Fruit fly (Drosophila melanogaster): Measurements from ENCODE around the gene CG9922.

Gene CG9922

DNA sequence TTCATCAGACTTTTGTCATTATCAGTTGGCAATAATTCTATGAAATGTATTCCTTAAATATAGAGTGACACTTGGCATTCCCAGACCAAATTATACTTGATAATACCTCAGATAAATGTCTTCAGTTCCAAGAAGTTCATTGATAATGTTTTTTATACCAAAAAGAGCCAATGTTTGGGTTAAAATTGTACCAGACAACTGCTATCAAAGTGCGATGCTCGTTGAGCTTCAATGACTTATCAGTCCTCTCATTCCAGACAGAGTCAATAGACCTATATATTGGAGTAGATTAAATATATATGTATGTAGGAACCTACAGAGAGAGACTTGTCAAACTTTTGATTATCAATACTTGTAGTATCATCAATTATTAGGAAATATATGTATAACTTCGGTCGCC lies 29.0 kb upstream of the CG9922 start:
- no peak for TF ChIP-seq CG1832 (GFP tag; optimal IDR thresholded peaks at IDR 0.05)
- no peak for TF ChIP-seq Hey (tag; optimal IDR thresholded peaks at IDR 0.05)
- no peak for TF ChIP-seq CG6654 (GFP tag; optimal IDR thresholded peaks at IDR 0.05)
- no peak for TF ChIP-seq cwo (GFP tag; optimal IDR thresholded peaks at IDR 0.05)
- TF ChIP-seq CG8944 (GFP tag; optimal IDR thresholded peaks at IDR 0.05) = no peak
- TF ChIP-seq Atf3 (GFP tag; optimal IDR thresholded peaks at IDR 0.05) = no peak
- TF ChIP-seq CG30403 (GFP tag; optimal IDR thresholded peaks at IDR 0.05) = no peak
- TF ChIP-seq CG8281 (tag; optimal IDR thresholded peaks at IDR 0.05) = peak; percentile 42
- TF ChIP-seq CG11560 (tag; IDR thresholded peaks at IDR 0.05) = no peak
- TF ChIP-seq CG34376 (GFP tag; optimal IDR thresholded peaks at IDR 0.05) = peak; percentile 35

DNA sequence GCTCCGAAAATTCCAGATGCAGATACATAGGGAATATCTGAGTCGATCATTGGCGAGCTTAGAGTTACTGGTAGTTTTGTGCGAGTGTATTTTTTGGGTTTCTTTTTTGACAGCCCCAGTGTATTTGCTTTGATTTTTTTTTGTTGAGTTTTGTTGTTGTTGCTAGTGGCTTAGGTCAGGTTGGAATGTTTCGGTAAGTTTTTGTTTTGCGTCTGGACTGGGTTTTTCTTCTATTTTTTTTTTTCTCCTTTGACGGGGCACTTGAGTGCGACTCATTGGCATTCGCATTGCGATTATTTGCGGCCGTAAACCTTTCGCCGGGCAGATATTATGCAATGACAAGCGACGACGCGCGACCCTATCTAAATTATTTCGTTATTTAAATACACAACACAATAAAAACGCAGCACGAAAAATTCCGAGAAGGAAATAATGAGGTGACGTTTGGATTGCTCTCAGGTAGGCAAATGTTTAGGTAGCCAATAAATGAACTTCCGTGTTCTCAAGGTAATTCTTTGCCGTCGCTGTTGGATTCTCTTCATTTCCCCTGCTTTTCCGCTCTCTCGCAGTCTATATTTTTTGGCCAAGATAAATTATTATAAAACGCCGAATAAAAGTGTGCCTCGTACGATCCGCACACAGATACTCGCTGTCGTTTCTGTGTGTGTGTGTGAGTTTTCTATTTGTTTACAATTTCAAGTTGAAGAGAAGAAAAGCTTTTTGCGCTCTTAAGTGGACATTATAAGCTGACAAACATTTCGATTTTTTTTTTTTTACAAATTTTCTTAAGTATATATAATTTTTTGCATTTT lies 28.2 kb upstream of the CG9922 start:
- TF ChIP-seq CG7963 (GFP tag; IDR thresholded peaks at IDR 0.05; ENCODE audit: partially characterized antibody) (no peak), run (tag; optimal IDR thresholded peaks at IDR 0.05) (peak; percentile 0), p53 (GFP tag; optimal IDR thresholded peaks at IDR 0.05) (no peak), Blimp-1 (GFP tag; optimal IDR thresholded peaks at IDR 0.05) (peak; percentile 28), CG3995 (GFP tag; optimal IDR thresholded peaks at IDR 0.05) (no peak), danr (GFP tag; IDR thresholded peaks at IDR 0.05) (no peak), TFAM (GFP tag; optimal IDR thresholded peaks at IDR 0.05) (no peak), Dek (tag; optimal IDR thresholded peaks at IDR 0.05) (no peak), exex (tag; optimal IDR thresholded peaks at IDR 0.05) (peak; percentile 58), lmd (GFP tag; IDR thresholded peaks at IDR 0.05) (no peak), CG1647 (GFP tag; optimal IDR thresholded peaks at IDR 0.05) (no peak), lilli (GFP tag; optimal IDR thresholded peaks at IDR 0.05) (peak; percentile 3), Nf-YB (GFP tag; optimal IDR thresholded peaks at IDR 0.05) (no peak), CG10209 (GFP tag; optimal IDR thresholded peaks at IDR 0.05) (no peak), slou (GFP tag; optimal IDR thresholded peaks at IDR 0.05) (no peak), mirr (GFP tag; optimal IDR thresholded peaks at IDR 0.05) (peak; percentile 44), fd102C (GFP tag; optimal IDR thresholded peaks at IDR 0.05) (no peak), sqz (GFP tag; optimal IDR thresholded peaks at IDR 0.05) (peak; percentile 60), Opbp (GFP tag; IDR thresholded peaks at IDR 0.05; ENCODE audit: partially characterized antibody) (no peak), zfh2 (GFP tag; optimal IDR thresholded peaks at IDR 0.05) (no peak), CG9797 (GFP tag; optimal IDR thresholded peaks at IDR 0.05) (no peak), cg (GFP tag; optimal IDR thresholded peaks at IDR 0.05) (peak; percentile 50), MBD-R2 (GFP tag; IDR thresholded peaks at IDR 0.05) (no peak), Atf-2 (GFP tag; optimal IDR thresholded peaks at IDR 0.05) (no peak), CG7556 (GFP tag; optimal IDR thresholded peaks at IDR 0.05) (no peak), pfk (GFP tag; optimal IDR thresholded peaks at IDR 0.05) (no peak), Oaz (GFP tag; IDR thresholded peaks at IDR 0.05) (no peak), CG2199 (GFP tag; IDR thresholded peaks at IDR 0.05) (no peak), D (optimal IDR thresholded peaks at IDR 0.05) (no peak), D (GFP tag; optimal IDR thresholded peaks at IDR 0.05) (no peak), CG13424 (tag; optimal IDR thresholded peaks at IDR 0.05) (no peak), cwo (GFP tag; optimal IDR thresholded peaks at IDR 0.05) (peak; percentile 20), chif (GFP tag; optimal IDR thresholded peaks at IDR 0.05) (no peak), sd (tag; optimal IDR thresholded peaks at IDR 0.05) (peak; percentile 75), Sox102F (GFP tag; optimal IDR thresholded peaks at IDR 0.05) (no peak), chinmo (GFP tag; IDR thresholded peaks at IDR 0.05; ENCODE audit: partially characterized antibody) (0 out of 4 replicates have a peak, but pooled peaks have one; percentile 46), her (GFP tag; optimal IDR thresholded peaks at IDR 0.05) (no peak), mld (GFP tag; IDR thresholded peaks at IDR 0.05; ENCODE audit: partially characterized antibody) (no peak), Max (GFP tag; optimal IDR thresholded peaks at IDR 0.05) (no peak)
